Fruit fly (Drosophila melanogaster) whole organism, pupa: ENCODE measurements around the gene CG10013.

Experiments
- CG10348 ChIP-seq: fragments of 200-800 bp; sonication (Bioruptor generic); IDR thresholded peaks from 2 replicates; pipeline ENCODE4 v1.3.6; 2022; ENCODE audit warnings: missing biosample characterization, missing genetic modification characterization
- CG12605 ChIP-seq: fragments of 200-800 bp; sonication (Bioruptor generic); IDR thresholded peaks from 2 replicates; pipeline ENCODE4 v1.3.6; 2022; ENCODE audit warnings: missing biosample characterization, missing genetic modification characterization
- CG13204 ChIP-seq: fragments of 200-800 bp; sonication (Bioruptor generic); optimal IDR thresholded peaks from 2 replicates; lab custom pipeline; 2018; ENCODE audit warnings: missing biosample characterization, mild to moderate bottlenecking, missing genetic modification characterization, moderate library complexity
- CG14655 ChIP-seq: fragments of 200-800 bp; sonication (Bioruptor generic); optimal IDR thresholded peaks from 3 replicates; lab custom pipeline; 2017; ENCODE audit warnings: mild to moderate bottlenecking, missing biosample characterization, missing genetic modification reagents, missing genetic modification characterization
- CG15710 ChIP-seq: fragments of 200-800 bp; sonication (Bioruptor generic); optimal IDR thresholded peaks from 2 replicates; lab custom pipeline; 2018; ENCODE audit warnings: missing biosample characterization, mild to moderate bottlenecking, missing genetic modification characterization, moderate library complexity
- CG17806 ChIP-seq: fragments of 200-800 bp; sonication (Bioruptor generic); optimal IDR thresholded peaks from 2 replicates; lab custom pipeline; 2018; ENCODE audit warnings: missing biosample characterization, mild to moderate bottlenecking, missing genetic modification characterization, moderate library complexity
- CG32121 ChIP-seq: fragments of 200-800 bp; sonication (Bioruptor generic); IDR thresholded peaks from 2 replicates; pipeline ENCODE4 v1.3.6; 2022; ENCODE audit warnings: missing biosample characterization, missing genetic modification characterization
- CG8159 ChIP-seq: fragments of 200-800 bp; sonication (Bioruptor generic); optimal IDR thresholded peaks from 3 replicates; lab custom pipeline; 2018; ENCODE audit warnings: missing biosample characterization, mild to moderate bottlenecking, missing genetic modification characterization, moderate library complexity
- D1 ChIP-seq: fragments of 200-800 bp; sonication (Bioruptor generic); optimal IDR thresholded peaks from 2 replicates; lab custom pipeline; 2018; ENCODE audit warnings: missing biosample characterization, mild to moderate bottlenecking, missing genetic modification characterization, moderate library complexity
- EcR ChIP-seq: fragments of 200-800 bp; sonication (Bioruptor generic); optimal IDR thresholded peaks from 3 replicates; lab custom pipeline; 2019; ENCODE audit warnings: missing biosample characterization, missing genetic modification characterization, mild to moderate bottlenecking, moderate library complexity, missing genetic modification reagents
- Ets98B ChIP-seq: fragments of 200-800 bp; sonication (Bioruptor generic); IDR thresholded peaks from 2 replicates; pipeline ENCODE4 v1.3.6; 2022; ENCODE audit warnings: missing biosample characterization, missing genetic modification characterization
- Pif1B ChIP-seq: fragments of 200-800 bp; sonication (Bioruptor generic); optimal IDR thresholded peaks from 3 replicates; lab custom pipeline; 2016; ENCODE audit warnings: missing biosample characterization, missing genetic modification characterization
- fd96Ca ChIP-seq: fragments of 200-800 bp; sonication (Bioruptor generic); IDR thresholded peaks from 3 replicates; pipeline ENCODE4 v1.3.6; 2022; ENCODE audit warnings: missing biosample characterization, missing genetic modification characterization
- gl ChIP-seq: fragments of 200-800 bp; sonication (Bioruptor generic); optimal IDR thresholded peaks from 2 replicates; lab custom pipeline; 2018; ENCODE audit warnings: missing biosample characterization, mild to moderate bottlenecking, missing genetic modification characterization

dm6 chr3R:12364580-12364979, 41.3 kb downstream of the CG10013 start, which contains the start of gene Tim17a1:
- TF ChIP-seq D1 (tag; lab: Kevin White, UChicago) (no peak), gl (tag; lab: Kevin White, UChicago) (no peak), EcR (GFP tag; lab: Kevin White, UChicago) (no peak), CG13204 (GFP tag; lab: Kevin White, UChicago) (no peak), CG32121 (GFP tag; lab: Robert Waterston, UW) (no peak), CG17806 (no peak), Ets98B (GFP tag; lab: Robert Waterston, UW) (no peak), CG12605 (GFP tag; lab: Robert Waterston, UW) (no peak), fd96Ca (GFP tag; lab: Robert Waterston, UW) (no peak), CG15710 (tag; lab: Kevin White, UChicago) (no peak), Pif1B (GFP tag; lab: Kevin White, UChicago) (no peak), CG14655 (GFP tag; lab: Kevin White, UChicago) (no peak), CG8159 (no peak), CG10348 (GFP tag; lab: Robert Waterston, UW) (no peak)
